Worm (Caenorhabditis elegans) whole organism, L1 larva: ENCODE data around the gene clec-51.

Experiments used
- lin-13 ChIP-seq: fragments of 150-350 bp; optimal IDR thresholded peaks from 2 replicates; lab custom pipeline; 2014; ENCODE audit warnings: missing biosample characterization, missing genetic modification reagents, missing genetic modification characterization
- nhr-77 ChIP-seq: fragments of 150-350 bp; optimal IDR thresholded peaks from 2 replicates; lab custom pipeline; 2014; ENCODE audit warnings: missing biosample characterization, missing genetic modification characterization
- unc-62 ChIP-seq: fragments of 150-350 bp; optimal IDR thresholded peaks from 2 replicates; lab custom pipeline; 2014; ENCODE audit warnings: missing biosample characterization, missing genetic modification reagents, missing genetic modification characterization
- ztf-11 ChIP-seq, 2 experiments: sonication (generic microtip); optimal IDR thresholded peaks; 2 replicates each; lab custom pipeline; 2016 to 2017; ENCODE audit warnings: missing genetic modification characterization in 2 of 2, missing biosample characterization in 1 of 2, missing compliant biosample characterization in 1 of 2
- ztf-4 ChIP-seq: fragments of 150-350 bp; optimal IDR thresholded peaks from 2 replicates; lab custom pipeline; 2014; ENCODE audit warnings: missing biosample characterization, missing genetic modification characterization

DNA sequence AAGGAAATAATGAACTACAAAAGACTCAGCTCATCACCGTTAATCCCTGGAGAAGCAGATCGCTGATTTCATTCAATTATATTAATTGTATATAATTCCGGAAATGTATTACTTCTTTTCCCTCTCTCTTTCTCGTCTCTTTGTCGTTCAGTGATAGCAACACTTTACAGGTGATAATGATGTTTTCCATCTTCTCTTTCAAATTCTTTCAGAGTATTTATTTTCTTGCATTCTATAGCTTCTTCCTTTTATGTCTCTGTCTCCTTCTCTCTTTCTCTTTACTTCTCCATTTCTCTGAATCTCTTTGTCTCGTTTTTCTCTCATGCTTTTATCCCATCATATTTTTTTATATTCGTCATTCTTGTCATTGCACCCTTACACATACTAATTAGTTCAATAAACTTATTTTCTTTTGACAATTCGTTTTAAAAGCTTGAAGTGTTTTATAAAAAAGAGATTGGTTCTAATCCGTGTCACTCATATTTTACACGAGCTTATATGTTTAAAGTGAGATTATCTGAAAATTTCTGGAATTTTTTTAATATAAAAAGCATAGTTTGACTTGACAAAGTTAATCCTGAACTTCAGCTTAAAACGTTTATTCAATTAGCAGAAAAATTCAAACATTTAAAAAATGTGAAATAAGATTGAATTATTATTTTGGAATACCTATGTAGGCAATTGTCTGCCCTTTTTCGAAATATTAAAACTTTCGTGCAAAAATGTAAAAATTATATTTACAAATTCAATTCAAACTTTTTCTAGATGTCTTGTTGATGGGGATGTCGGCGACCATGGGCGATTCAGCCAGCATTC is 20.7 kb downstream of the clec-51 start, which contains the start of gene pmk-2:
- no peak for TF ChIP-seq ztf-11 (tag; optimal IDR thresholded peaks at IDR 0.05; lab: Kevin White, UChicago)
- no peak for TF ChIP-seq ztf-4
- TF ChIP-seq lin-13 (GFP tag; lab: Kevin White, UChicago), result no peak
- no peak for TF ChIP-seq nhr-77 (tag; lab: Kevin White, UChicago)
- no peak for TF ChIP-seq unc-62 (GFP tag; lab: Kevin White, UChicago)
